Fruit fly (Drosophila melanogaster) whole organism, embryonic: ENCODE data around the gene kz.
A peak's percentile ranks its signal among the peaks of the same experiment; 100 is the strongest.

ENCODE experiments used
- Ada2b ChIP-seq: fragments of 200-800 bp; sonication (Bioruptor generic); IDR thresholded peaks from 2 replicates; pipeline ENCODE4 v1.3.6; 2022; ENCODE audit warnings: missing biosample characterization, missing genetic modification characterization
- Antp ChIP-seq: fragments of 200-800 bp; sonication (Bioruptor generic); optimal IDR thresholded peaks from 3 replicates; lab custom pipeline; 2016; ENCODE audit warnings: missing biosample characterization, missing genetic modification characterization
- Asciz ChIP-seq: fragments of 200-800 bp; sonication (Bioruptor generic); optimal IDR thresholded peaks from 2 replicates; lab custom pipeline; 2017; ENCODE audit warnings: missing biosample characterization, mild to moderate bottlenecking, missing genetic modification characterization, missing genetic modification reagents
- CG11560 ChIP-seq: fragments of 200-800 bp; sonication (Bioruptor generic); IDR thresholded peaks from 3 replicates; pipeline ENCODE4 v1.3.6; 2022; ENCODE audit warnings: missing biosample characterization, missing genetic modification characterization
- CG11695 ChIP-seq: fragments of 200-800 bp; sonication (Bioruptor generic); IDR thresholded peaks from 3 replicates; pipeline ENCODE4 v1.3.6; 2022; ENCODE audit warnings: missing biosample characterization, missing genetic modification characterization
- CG13775 ChIP-seq: fragments of 200-800 bp; sonication (Bioruptor generic); optimal IDR thresholded peaks from 3 replicates; lab custom pipeline; 2017; ENCODE audit warnings: missing biosample characterization, mild to moderate bottlenecking, missing genetic modification characterization
- CG1647 ChIP-seq: fragments of 200-800 bp; sonication (Bioruptor generic); optimal IDR thresholded peaks from 3 replicates; lab custom pipeline; 2016; ENCODE audit warnings: missing biosample characterization, missing genetic modification characterization
- CG17612 ChIP-seq: fragments of 200-800 bp; sonication (Bioruptor generic); IDR thresholded peaks from 2 replicates; pipeline ENCODE4 v1.3.6; 2022; ENCODE audit warnings: missing biosample characterization, missing genetic modification characterization
- CG2120 ChIP-seq: fragments of 200-800 bp; sonication (Bioruptor generic); optimal IDR thresholded peaks from 3 replicates; lab custom pipeline; 2016; ENCODE audit warnings: missing biosample characterization, missing genetic modification characterization
- CG2889 ChIP-seq: fragments of 200-800 bp; sonication (Bioruptor generic); IDR thresholded peaks from 3 replicates; pipeline ENCODE4 v1.3.6; 2022; ENCODE audit warnings: missing biosample characterization, missing genetic modification characterization
- CG32532 ChIP-seq: fragments of 200-800 bp; sonication (Bioruptor generic); IDR thresholded peaks from 2 replicates; pipeline ENCODE4 v1.3.6; 2022; ENCODE audit warnings: missing biosample characterization, missing genetic modification characterization
- CG32767 ChIP-seq: fragments of 200-800 bp; sonication (Bioruptor generic); IDR thresholded peaks from 2 replicates; pipeline ENCODE4 v1.3.6; 2022; ENCODE audit warnings: missing biosample characterization, missing genetic modification characterization
- CG34224 ChIP-seq: fragments of 200-800 bp; sonication (Bioruptor generic); IDR thresholded peaks from 3 replicates; pipeline ENCODE4 v1.3.6; 2022; ENCODE audit warnings: missing biosample characterization, missing genetic modification characterization; ENCODE audit not compliant: partially characterized antibody
- CG34422 ChIP-seq: fragments of 200-800 bp; sonication (Bioruptor generic); IDR thresholded peaks from 3 replicates; pipeline ENCODE4 v1.3.6; 2022; ENCODE audit warnings: missing biosample characterization, missing genetic modification characterization
- CG3847 ChIP-seq: fragments of 200-800 bp; sonication (Bioruptor generic); IDR thresholded peaks from 2 replicates; pipeline ENCODE4 v1.3.6; 2022; ENCODE audit warnings: missing biosample characterization, missing genetic modification characterization
- CG4360 ChIP-seq: fragments of 200-800 bp; sonication (Bioruptor generic); IDR thresholded peaks from 2 replicates; pipeline ENCODE4 v1.3.6; 2022; ENCODE audit warnings: missing biosample characterization, missing genetic modification characterization
- CG6683 ChIP-seq: fragments of 200-800 bp; sonication (Bioruptor generic); optimal IDR thresholded peaks from 2 replicates; lab custom pipeline; 2017; ENCODE audit warnings: missing biosample characterization, mild to moderate bottlenecking, missing genetic modification characterization, missing genetic modification reagents
- CG6813 ChIP-seq: fragments of 200-800 bp; sonication (Bioruptor generic); optimal IDR thresholded peaks from 2 replicates; lab custom pipeline; 2017; ENCODE audit warnings: missing biosample characterization, missing genetic modification characterization, mild to moderate bottlenecking, moderate library complexity, missing genetic modification reagents
- CG7963 ChIP-seq: fragments of 200-800 bp; sonication (Bioruptor generic); IDR thresholded peaks from 3 replicates; pipeline ENCODE4 v1.3.6; 2022; ENCODE audit warnings: missing biosample characterization, missing genetic modification characterization; ENCODE audit not compliant: partially characterized antibody
- CG9609 ChIP-seq: fragments of 200-800 bp; sonication (Bioruptor generic); optimal IDR thresholded peaks from 3 replicates; lab custom pipeline; 2016; ENCODE audit warnings: missing biosample characterization, missing genetic modification characterization
- Dbx ChIP-seq: fragments of 200-800 bp; sonication (Bioruptor generic); IDR thresholded peaks from 3 replicates; pipeline ENCODE4 v1.3.6; 2022; ENCODE audit warnings: missing biosample characterization, missing genetic modification characterization
- NC2β ChIP-seq: fragments of 200-800 bp; sonication (Bioruptor generic); optimal IDR thresholded peaks from 2 replicates; lab custom pipeline; 2016; ENCODE audit warnings: missing biosample characterization, missing genetic modification characterization
- Nf-YC ChIP-seq: fragments of 200-800 bp; optimal IDR thresholded peaks from 3 replicates; lab custom pipeline; 2019; ENCODE audit warnings: missing biosample characterization, mild to moderate bottlenecking, missing genetic modification characterization, moderate library complexity
- Oli ChIP-seq: fragments of 200-800 bp; sonication (Bioruptor generic); optimal IDR thresholded peaks from 2 replicates; lab custom pipeline; 2018; ENCODE audit warnings: missing biosample characterization, mild to moderate bottlenecking, missing genetic modification characterization, moderate library complexity
- Pdp1 ChIP-seq, 2 experiments: fragments of 200-800 bp; sonication (Bioruptor generic); optimal IDR thresholded peaks; 3 replicates each; lab custom pipeline; 2016; ENCODE audit warnings: missing biosample characterization in 2 of 2, missing genetic modification characterization in 2 of 2, mild to moderate bottlenecking in 1 of 2, moderate library complexity in 1 of 2
- bab2 ChIP-seq: fragments of 200-800 bp; sonication (Bioruptor generic); optimal IDR thresholded peaks from 2 replicates; lab custom pipeline; 2016; ENCODE audit warnings: missing biosample characterization, missing genetic modification characterization
- cad ChIP-seq: fragments of >200 bp; optimal IDR thresholded peaks from 2 replicates; lab custom pipeline; 2017; ENCODE audit warnings: missing biosample characterization, missing genetic modification characterization
- caup ChIP-seq: fragments of 200-800 bp; sonication (Bioruptor generic); optimal IDR thresholded peaks from 3 replicates; lab custom pipeline; 2017; ENCODE audit warnings: missing biosample characterization, mild to moderate bottlenecking, missing genetic modification characterization, moderate library complexity; ENCODE audit not compliant: severe bottlenecking
- cwo ChIP-seq: fragments of 200-800 bp; sonication (Bioruptor generic); optimal IDR thresholded peaks from 3 replicates; lab custom pipeline; 2017; ENCODE audit warnings: missing biosample characterization, missing genetic modification characterization, mild to moderate bottlenecking, moderate library complexity, missing genetic modification reagents
- dimm ChIP-seq: fragments of 200-800 bp; sonication (Bioruptor generic); IDR thresholded peaks from 2 replicates; pipeline ENCODE4 v1.3.6; 2022; ENCODE audit warnings: missing biosample characterization, missing genetic modification characterization
- dmrt99B ChIP-seq: fragments of 200-800 bp; sonication (Bioruptor generic); optimal IDR thresholded peaks from 2 replicates; lab custom pipeline; 2018; ENCODE audit warnings: missing biosample characterization, mild to moderate bottlenecking, missing genetic modification characterization, moderate library complexity
- exex ChIP-seq: fragments of 200-800 bp; sonication (Bioruptor generic); optimal IDR thresholded peaks from 4 replicates; lab custom pipeline; 2018; ENCODE audit warnings: missing biosample characterization, mild to moderate bottlenecking, missing genetic modification characterization, moderate library complexity
- eyg ChIP-seq: fragments of 200-800 bp; sonication (Bioruptor generic); optimal IDR thresholded peaks from 3 replicates; lab custom pipeline; 2016; ENCODE audit warnings: missing biosample characterization, missing genetic modification characterization
- gcm2 ChIP-seq: fragments of 200-800 bp; sonication (Bioruptor generic); optimal IDR thresholded peaks from 2 replicates; lab custom pipeline; 2016; ENCODE audit warnings: missing biosample characterization, missing genetic modification characterization
- gt ChIP-seq: fragments of 200-800 bp; sonication (Bioruptor generic); IDR thresholded peaks from 2 replicates; pipeline ENCODE4 v1.3.6; 2022; ENCODE audit warnings: missing biosample characterization, missing genetic modification characterization
- inv ChIP-seq: fragments of 200-800 bp; sonication (Bioruptor generic); IDR thresholded peaks from 2 replicates; pipeline ENCODE4 v1.3.6; 2022; ENCODE audit warnings: missing biosample characterization, missing genetic modification characterization; ENCODE audit not compliant: partially characterized antibody
- klu ChIP-seq: fragments of 200-800 bp; sonication (Bioruptor generic); IDR thresholded peaks from 2 replicates; pipeline ENCODE4 v1.3.6; 2022; ENCODE audit warnings: missing biosample characterization, missing genetic modification characterization
- kni ChIP-seq: fragments of 200-800 bp; sonication (Bioruptor generic); optimal IDR thresholded peaks from 3 replicates; lab custom pipeline; 2017; ENCODE audit warnings: mild to moderate bottlenecking, missing biosample characterization, missing genetic modification reagents, missing genetic modification characterization
- nerfin-1 ChIP-seq: fragments of 200-800 bp; sonication (Bioruptor generic); optimal IDR thresholded peaks from 3 replicates; lab custom pipeline; 2019; ENCODE audit warnings: missing biosample characterization, mild to moderate bottlenecking, missing genetic modification characterization, moderate library complexity
- p53 ChIP-seq: fragments of 200-800 bp; sonication (Bioruptor generic); optimal IDR thresholded peaks from 2 replicates; lab custom pipeline; 2016; ENCODE audit warnings: missing biosample characterization, missing genetic modification characterization
- pho ChIP-seq: fragments of 200-800 bp; sonication (Bioruptor generic); optimal IDR thresholded peaks from 2 replicates; lab custom pipeline; 2016; ENCODE audit warnings: missing biosample characterization, missing genetic modification characterization
- phol ChIP-seq: fragments of 200-800 bp; sonication (Bioruptor generic); optimal IDR thresholded peaks from 3 replicates; lab custom pipeline; 2018; ENCODE audit warnings: missing biosample characterization, mild to moderate bottlenecking, missing genetic modification characterization, moderate library complexity
- pita ChIP-seq: fragments of 200-800 bp; sonication (Bioruptor generic); optimal IDR thresholded peaks from 2 replicates; lab custom pipeline; 2017; ENCODE audit warnings: missing biosample characterization, mild to moderate bottlenecking, missing genetic modification characterization
- salm ChIP-seq: fragments of 200-800 bp; sonication (Bioruptor generic); optimal IDR thresholded peaks from 2 replicates; lab custom pipeline; 2018; ENCODE audit warnings: missing biosample characterization, mild to moderate bottlenecking, missing genetic modification characterization
- schlank ChIP-seq: fragments of 200-800 bp; sonication (Bioruptor generic); optimal IDR thresholded peaks from 2 replicates; lab custom pipeline; 2018; ENCODE audit warnings: missing biosample characterization, mild to moderate bottlenecking, missing genetic modification characterization
- sisA ChIP-seq: fragments of 200-800 bp; sonication (Bioruptor generic); IDR thresholded peaks from 2 replicates; pipeline ENCODE4 v1.3.6; 2022; ENCODE audit warnings: missing biosample characterization, missing genetic modification characterization
- slbo ChIP-seq: fragments of 200-800 bp; sonication (Bioruptor generic); IDR thresholded peaks from 2 replicates; pipeline ENCODE4 v1.3.6; 2022; ENCODE audit warnings: missing biosample characterization, missing genetic modification characterization
- slou ChIP-seq: fragments of 200-800 bp; sonication (Bioruptor generic); optimal IDR thresholded peaks from 3 replicates; lab custom pipeline; 2016; ENCODE audit warnings: missing biosample characterization, missing genetic modification characterization
- sob ChIP-seq: fragments of 200-800 bp; sonication (Bioruptor generic); IDR thresholded peaks from 2 replicates; pipeline ENCODE4 v1.3.6; 2022; ENCODE audit warnings: missing biosample characterization, missing genetic modification characterization
- sqz ChIP-seq: fragments of 200-800 bp; sonication (Bioruptor generic); optimal IDR thresholded peaks from 3 replicates; lab custom pipeline; 2018; ENCODE audit warnings: missing biosample characterization, mild to moderate bottlenecking, missing genetic modification characterization
- tin ChIP-seq: fragments of 200-800 bp; sonication (Bioruptor generic); optimal IDR thresholded peaks from 3 replicates; lab custom pipeline; 2016; ENCODE audit warnings: missing biosample characterization, missing genetic modification characterization

Gene kz

dm6 chrX:2270557-2270930 lies 28.7 kb upstream of the kz start, which contains the start of gene CG2924 (continued):
- TF ChIP-seq CG7963 (GFP tag; lab: Robert Waterston, UW) = peak; percentile 99
- TF ChIP-seq CG2889 = no peak
- TF ChIP-seq slbo (GFP tag; lab: Robert Waterston, UW) = peak; percentile 89
- TF ChIP-seq cad (GFP tag; lab: Kevin White, UChicago) = no peak
- peak; percentile 38; the same call in 1 of the 2 replicates for TF ChIP-seq CG17612 (GFP tag; lab: Robert Waterston, UW)
- no peak for TF ChIP-seq gcm2 (GFP tag; lab: Kevin White, UChicago)
- peak; percentile 86 for TF ChIP-seq Antp (GFP tag; lab: Kevin White, UChicago)
- TF ChIP-seq exex (tag; lab: Kevin White, UChicago) = peak; percentile 54
- peak; percentile 99 for TF ChIP-seq CG34224 (GFP tag; lab: Robert Waterston, UW)
- TF ChIP-seq phol = peak; percentile 71
- peak; percentile 24 for TF ChIP-seq slou
- TF ChIP-seq kni (GFP tag; lab: Kevin White, UChicago) = peak; percentile 11
- TF ChIP-seq CG13775 = peak; percentile 40
- peak; percentile 67 for TF ChIP-seq bab2 (GFP tag; lab: Kevin White, UChicago)
- no peak for TF ChIP-seq dmrt99B
- TF ChIP-seq cwo (GFP tag; lab: Kevin White, UChicago) = peak; percentile 18
- TF ChIP-seq sqz (GFP tag; lab: Kevin White, UChicago) = peak; percentile 42
- TF ChIP-seq Oli (tag; lab: Kevin White, UChicago) = no peak
- TF ChIP-seq inv (GFP tag; lab: Robert Waterston, UW) = peak; percentile 100
- peak; percentile 34 for TF ChIP-seq caup (GFP tag; lab: Kevin White, UChicago)
- TF ChIP-seq eyg (GFP tag; lab: Kevin White, UChicago) = peak; percentile 59
- peak; percentile 97 for TF ChIP-seq pita (GFP tag; lab: Kevin White, UChicago)
- no peak for TF ChIP-seq dimm (GFP tag; lab: Robert Waterston, UW)
- no peak for TF ChIP-seq schlank (tag; lab: Kevin White, UChicago)
- peak; percentile 72 for TF ChIP-seq CG32532 (GFP tag; lab: Robert Waterston, UW)
- TF ChIP-seq CG9609 = peak; percentile 72
- peak; percentile 59 for TF ChIP-seq CG1647 (GFP tag; lab: Kevin White, UChicago)
- TF ChIP-seq NC2β (GFP tag; lab: Kevin White, UChicago) = peak; percentile 54
- no peak for TF ChIP-seq gt (GFP tag; lab: Robert Waterston, UW)
- TF ChIP-seq CG2120 = peak; percentile 84
- peak; percentile 91 for TF ChIP-seq Dbx (GFP tag; lab: Robert Waterston, UW)
- TF ChIP-seq klu (GFP tag; lab: Robert Waterston, UW) = no peak; the same call in 1 of the 2 replicates
- peak; percentile 53; the same call in 1 of the 2 replicates for TF ChIP-seq CG32767 (GFP tag; lab: Robert Waterston, UW)
- peak; percentile 67 for TF ChIP-seq tin (GFP tag; lab: Kevin White, UChicago)
- peak; percentile 23 for TF ChIP-seq Asciz (GFP tag; lab: Kevin White, UChicago)
- TF ChIP-seq sisA (GFP tag; lab: Robert Waterston, UW) = peak; percentile 62
- TF ChIP-seq CG11695 (GFP tag; lab: Robert Waterston, UW) = no peak
- TF ChIP-seq CG3847 (GFP tag; lab: Robert Waterston, UW) = peak; percentile 73
- TF ChIP-seq sob = peak; percentile 81
- no peak for TF ChIP-seq salm
- TF ChIP-seq nerfin-1 (tag; lab: Kevin White, UChicago) = peak; percentile 34
- peak; percentile 33 for TF ChIP-seq Nf-YC (tag; lab: Kevin White, UChicago)
- TF ChIP-seq CG4360 (GFP tag; lab: Robert Waterston, UW) = peak; percentile 56
- TF ChIP-seq CG6683 (GFP tag; lab: Kevin White, UChicago) = peak; percentile 15
- no peak for TF ChIP-seq Ada2b (GFP tag; lab: Robert Waterston, UW)
- peak; percentile 76; the same call in 2 of the 3 replicates for TF ChIP-seq CG11560
- TF ChIP-seq p53 (GFP tag; lab: Kevin White, UChicago) = peak; percentile 90
- TF ChIP-seq CG6813 = peak; percentile 36
- peak; percentile 53 to 87 for TF ChIP-seq Pdp1 (GFP tag; optimal IDR thresholded peaks at IDR 0.05; lab: Kevin White, UChicago)
- peak; percentile 73 for TF ChIP-seq CG34422 (GFP tag; lab: Robert Waterston, UW)
- peak; percentile 79 for TF ChIP-seq pho
